Fruit fly (Drosophila melanogaster) whole organism, prepupa: ENCODE results near the gene CG9500.

Experiments used
- Blimp-1 ChIP-seq: fragments of 200-800 bp; sonication (Bioruptor generic); optimal IDR thresholded peaks from 3 replicates; lab custom pipeline; 2017; ENCODE audit warnings: missing biosample characterization, missing genetic modification characterization, mild to moderate bottlenecking, moderate library complexity, missing genetic modification reagents
- CG16779 ChIP-seq: fragments of 200-800 bp; sonication (Bioruptor generic); optimal IDR thresholded peaks from 3 replicates; lab custom pipeline; 2017; ENCODE audit warnings: missing biosample characterization, mild to moderate bottlenecking, missing genetic modification characterization
- CG6276 ChIP-seq: fragments of 200-800 bp; sonication (Bioruptor generic); optimal IDR thresholded peaks from 2 replicates; lab custom pipeline; 2017; ENCODE audit warnings: missing biosample characterization, mild to moderate bottlenecking, missing genetic modification characterization
- CG6792 ChIP-seq: fragments of 200-800 bp; sonication (Bioruptor generic); optimal IDR thresholded peaks from 3 replicates; lab custom pipeline; 2016; ENCODE audit warnings: missing biosample characterization, missing genetic modification characterization
- CG8119 ChIP-seq: fragments of 200-800 bp; sonication (Bioruptor generic); IDR thresholded peaks from 3 replicates; pipeline ENCODE4 v1.3.6; 2022; ENCODE audit warnings: missing biosample characterization, missing genetic modification characterization
- Eip93F ChIP-seq: fragments of 200-800 bp; sonication (Bioruptor generic); optimal IDR thresholded peaks from 2 replicates; lab custom pipeline; 2016; ENCODE audit warnings: missing biosample characterization, mild to moderate bottlenecking, missing genetic modification characterization
- Gug ChIP-seq: fragments of 200-800 bp; sonication (Bioruptor generic); IDR thresholded peaks from 2 replicates; pipeline ENCODE4 v1.3.6; 2022; ENCODE audit warnings: missing biosample characterization, missing genetic modification characterization
- Hr39 ChIP-seq: fragments of 200-800 bp; sonication (Bioruptor generic); optimal IDR thresholded peaks from 2 replicates; lab custom pipeline; 2016; ENCODE audit warnings: missing biosample characterization, missing genetic modification characterization
- Hr4 ChIP-seq: fragments of 200-800 bp; sonication (Bioruptor generic); optimal IDR thresholded peaks from 3 replicates; lab custom pipeline; 2016; ENCODE audit warnings: missing biosample characterization, missing genetic modification characterization
- Lpt ChIP-seq: fragments of 200-800 bp; sonication (Bioruptor generic); optimal IDR thresholded peaks from 3 replicates; lab custom pipeline; 2016; ENCODE audit warnings: missing biosample characterization, missing genetic modification characterization
- cyc ChIP-seq: fragments of 200-800 bp; sonication (Bioruptor generic); optimal IDR thresholded peaks from 3 replicates; lab custom pipeline; 2016; ENCODE audit warnings: missing biosample characterization, missing genetic modification characterization
- eg ChIP-seq: fragments of 200-800 bp; sonication (Bioruptor generic); IDR thresholded peaks from 3 replicates; pipeline ENCODE4 v1.3.6; 2022; ENCODE audit warnings: missing biosample characterization, missing genetic modification characterization
- salr ChIP-seq, 2 experiments: fragments of 200-800 bp; sonication (Bioruptor generic); optimal IDR thresholded peaks; 3 replicates each; lab custom pipeline; 2016 to 2018; ENCODE audit warnings: missing biosample characterization in 2 of 2, missing genetic modification characterization in 2 of 2, mild to moderate bottlenecking in 1 of 2

DNA sequence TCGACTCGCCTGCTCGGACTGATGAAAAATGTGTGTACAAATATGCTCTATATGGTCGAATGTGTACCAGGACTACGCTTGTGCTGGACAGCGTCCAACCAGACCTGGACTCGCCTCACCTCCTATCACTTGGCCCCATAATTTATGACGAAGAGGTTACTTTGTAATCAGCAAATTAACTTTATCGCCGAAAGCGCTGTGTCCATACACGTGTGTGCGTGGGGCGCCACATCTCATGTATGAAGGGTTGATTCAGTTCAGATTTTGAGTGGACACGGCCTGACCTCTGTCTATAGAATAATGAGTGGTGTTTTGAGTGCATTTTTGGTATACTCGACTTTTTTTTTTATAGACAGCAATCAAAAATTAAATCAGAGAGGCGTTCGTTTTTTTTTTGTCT, 1.9 kb upstream of the CG9500 start:
- TF ChIP-seq Hr39 (no peak), Blimp-1 (no peak), Eip93F (GFP tag; lab: Kevin White, UChicago) (no peak), CG16779 (tag; lab: Kevin White, UChicago) (no peak), Hr4 (GFP tag; lab: Kevin White, UChicago) (no peak), eg (GFP tag; lab: Robert Waterston, UW) (no peak), CG6276 (no peak), salr (GFP tag; optimal IDR thresholded peaks at IDR 0.05; lab: Kevin White, UChicago) (no peak), Gug (GFP tag; lab: Robert Waterston, UW) (no peak), CG8119 (GFP tag; lab: Robert Waterston, UW) (no peak), cyc (no peak), Lpt (GFP tag; lab: Kevin White, UChicago) (no peak), CG6792 (GFP tag; lab: Kevin White, UChicago) (no peak)
